Worm (Caenorhabditis elegans) whole organism, midembryonic: ENCODE data around the gene snrp-40.1.

ENCODE experiments used
- T22C8.4 ChIP-seq: fragments of 200-800 bp; sonication (Bioruptor generic); IDR thresholded peaks from 2 replicates; pipeline ENCODE4 v1.3.6; 2022; ENCODE audit warnings: missing genetic modification characterization, missing compliant biosample characterization
- cog-1 ChIP-seq: sonication (generic microtip); optimal IDR thresholded peaks from 2 replicates; lab custom pipeline; 2016; ENCODE audit warnings: missing genetic modification characterization, missing compliant biosample characterization
- flt-1 ChIP-seq: fragments of 200-800 bp; sonication (Bioruptor generic); IDR thresholded peaks from 2 replicates; pipeline ENCODE4 v1.3.6; 2022; ENCODE audit warnings: missing genetic modification characterization, missing compliant biosample characterization
- klf-2 ChIP-seq: fragments of 200-800 bp; sonication (Bioruptor generic); conservative IDR thresholded peaks from 2 replicates; pipeline ENCODE4 v1.3.6; 2022; ENCODE audit warnings: missing genetic modification reagents, missing genetic modification characterization, missing compliant biosample characterization
- med-1 ChIP-seq: sonication (generic microtip); optimal IDR thresholded peaks from 2 replicates; lab custom pipeline; 2017; ENCODE audit warnings: missing genetic modification characterization, mild to moderate bottlenecking, missing compliant biosample characterization, antibody characterized with exemption, missing genetic modification reagents; ENCODE audit not compliant: insufficient read depth
- ref-1 ChIP-seq: fragments of 200-800 bp; sonication (Bioruptor generic); conservative IDR thresholded peaks from 2 replicates; pipeline ENCODE4 v1.3.6; 2022; ENCODE audit warnings: missing genetic modification reagents, missing genetic modification characterization, missing compliant biosample characterization
- tab-1 ChIP-seq: fragments of 200-800 bp; sonication (Bioruptor generic); IDR thresholded peaks from 2 replicates; pipeline ENCODE4 v1.3.6; 2022; ENCODE audit warnings: missing genetic modification characterization, missing compliant biosample characterization
- ztf-23 ChIP-seq: fragments of 200-800 bp; sonication (Bioruptor generic); IDR thresholded peaks from 2 replicates; pipeline ENCODE4 v1.3.6; 2022; ENCODE audit warnings: missing genetic modification reagents, missing genetic modification characterization, missing compliant biosample characterization
- ztf-29 ChIP-seq: fragments of 200-800 bp; sonication (Bioruptor generic); IDR thresholded peaks from 2 replicates; pipeline ENCODE4 v1.3.6; 2022; ENCODE audit warnings: missing genetic modification reagents, missing genetic modification characterization, missing compliant biosample characterization

Gene snrp-40.1

DNA sequence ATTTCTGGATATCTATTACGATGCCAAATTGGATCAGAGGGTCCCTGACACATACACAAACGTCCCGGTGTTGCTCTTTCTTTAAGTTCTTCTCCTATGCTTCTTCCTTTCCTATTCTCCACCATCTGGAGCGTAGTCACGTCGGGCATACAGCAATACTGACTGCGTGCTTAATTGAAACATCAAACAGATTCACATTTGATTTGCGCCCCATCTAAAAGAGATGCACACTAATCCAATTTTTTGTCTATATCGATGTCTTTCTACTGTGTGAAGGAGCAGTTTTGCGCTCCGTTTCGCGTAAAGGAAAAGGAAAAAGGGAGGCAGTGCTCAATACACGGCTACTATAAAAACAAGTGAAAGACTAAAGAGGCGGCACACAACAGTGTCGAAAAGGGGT is 29.1 kb upstream of the snrp-40.1 start:
- no peak for TF ChIP-seq med-1
- no peak for TF ChIP-seq cog-1 (tag; lab: Kevin White, UChicago)
- no peak for TF ChIP-seq klf-2 (GFP tag; lab: Robert Waterston, UW)
- TF ChIP-seq flt-1 (GFP tag; lab: Robert Waterston, UW) = no peak
- TF ChIP-seq ztf-23 = no peak
- TF ChIP-seq T22C8.4 = no peak
- TF ChIP-seq ref-1 (GFP tag; lab: Robert Waterston, UW) = no peak
- no peak for TF ChIP-seq ztf-29 (GFP tag; lab: Robert Waterston, UW)
- TF ChIP-seq tab-1 (GFP tag; lab: Robert Waterston, UW) = no peak

DNA sequence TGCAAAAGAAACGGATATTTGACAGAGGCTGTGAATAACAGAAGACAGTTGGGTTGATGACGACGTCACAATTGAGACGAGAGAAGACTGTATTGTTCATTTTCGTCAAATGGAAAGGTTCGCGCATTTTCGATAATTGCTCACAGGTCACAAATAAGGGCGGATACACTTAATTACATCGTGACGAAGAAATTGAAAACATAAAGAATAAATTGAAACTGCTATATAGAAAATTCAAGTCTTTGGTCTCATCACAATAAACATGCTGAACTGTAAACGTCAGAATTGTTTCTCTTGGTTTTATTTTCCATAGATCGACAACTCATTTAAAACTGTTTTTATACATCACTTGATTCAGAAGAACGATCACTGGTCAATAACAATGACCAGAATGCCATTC is 27.2 kb upstream of the snrp-40.1 start, which contains the start of gene ZK455.5:
ZK455.5 (minus strand) TSS at position 101 of the 400 bp plus-strand sequence.
- no peak for TF ChIP-seq cog-1 (tag; lab: Kevin White, UChicago)

- TF ChIP-seq cog-1 (tag; lab: Kevin White, UChicago) = no peak
- TF ChIP-seq ref-1 (GFP tag; lab: Robert Waterston, UW) = no peak
- TF ChIP-seq flt-1 (GFP tag; lab: Robert Waterston, UW) = no peak
- no peak for TF ChIP-seq T22C8.4
- TF ChIP-seq med-1 = no peak
Measured at ce11 chrX:11324240-11324639, 24.7 kb upstream of the snrp-40.1 start, which contains the start of gene asm-2. Gene asm-2, minus strand, starts transcription at chrX:11324251.

- no peak for TF ChIP-seq ref-1 (GFP tag; lab: Robert Waterston, UW)
- TF ChIP-seq ztf-29 (GFP tag; lab: Robert Waterston, UW) = no peak
- TF ChIP-seq ztf-23 = no peak
- no peak for TF ChIP-seq tab-1 (GFP tag; lab: Robert Waterston, UW)
- TF ChIP-seq med-1 = no peak
- no peak for TF ChIP-seq cog-1 (tag; lab: Kevin White, UChicago)
- TF ChIP-seq flt-1 (GFP tag; lab: Robert Waterston, UW) = no peak
- no peak for TF ChIP-seq klf-2 (GFP tag; lab: Robert Waterston, UW)
- TF ChIP-seq T22C8.4 = no peak
Measured at ce11 chrX:11323225-11323624, 23.6 kb upstream of the snrp-40.1 start.

DNA sequence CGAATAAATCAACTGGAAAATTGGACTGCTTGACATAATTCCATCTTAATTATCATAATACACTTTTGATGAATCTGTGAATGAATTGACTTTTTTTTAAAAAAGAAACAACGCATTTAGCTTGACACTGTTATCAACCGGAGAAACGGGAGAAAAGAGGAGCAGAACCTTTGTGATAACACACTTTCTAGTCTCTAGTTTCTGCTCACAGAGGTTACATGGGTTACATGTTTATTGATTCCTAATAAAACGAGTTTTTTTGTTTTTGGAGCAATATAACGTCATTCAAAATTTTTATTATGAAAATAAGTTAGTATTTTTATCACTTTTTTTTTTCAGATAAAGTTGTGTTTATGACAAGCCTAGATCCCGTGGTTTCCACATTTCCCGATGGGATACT is 18.4 kb upstream of the snrp-40.1 start, which contains the start of gene hizr-1:
hizr-1 (plus strand) TSS at position 340 of the 400 bp plus-strand sequence.
- TF ChIP-seq med-1 (no peak), flt-1 (GFP tag; lab: Robert Waterston, UW) (no peak), cog-1 (tag; lab: Kevin White, UChicago) (no peak), klf-2 (GFP tag; lab: Robert Waterston, UW) (no peak), tab-1 (GFP tag; lab: Robert Waterston, UW) (no peak)

DNA sequence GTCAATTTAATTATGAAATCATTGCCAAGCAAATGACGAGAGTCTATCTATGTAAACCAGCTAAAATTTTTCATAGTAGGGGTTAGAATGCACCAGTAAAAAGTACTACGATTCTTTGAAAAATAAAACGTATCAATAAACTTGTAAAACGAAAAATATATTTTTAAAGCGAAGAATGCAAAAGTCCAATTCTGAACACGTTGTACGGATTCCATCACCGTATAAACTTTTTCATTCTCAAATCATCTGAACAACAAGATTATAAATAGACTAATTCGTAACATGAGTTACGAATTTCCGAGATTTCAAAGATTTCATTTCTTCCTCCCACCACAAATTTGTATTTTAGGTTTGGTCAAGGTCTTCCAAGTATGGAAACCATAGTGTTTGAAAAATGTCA is 17.2 kb upstream of the snrp-40.1 start, which contains the start of gene nlp-57:
nlp-57 (plus strand) TSS at position 301 of the 400 bp plus-strand sequence.
- TF ChIP-seq ztf-23 = no peak
- no peak for TF ChIP-seq ref-1 (GFP tag; lab: Robert Waterston, UW)
- TF ChIP-seq cog-1 (tag; lab: Kevin White, UChicago) = no peak
- TF ChIP-seq ztf-29 (GFP tag; lab: Robert Waterston, UW) = no peak
- no peak for TF ChIP-seq klf-2 (GFP tag; lab: Robert Waterston, UW)
- TF ChIP-seq T22C8.4 = no peak
- TF ChIP-seq tab-1 (GFP tag; lab: Robert Waterston, UW) = no peak

DNA sequence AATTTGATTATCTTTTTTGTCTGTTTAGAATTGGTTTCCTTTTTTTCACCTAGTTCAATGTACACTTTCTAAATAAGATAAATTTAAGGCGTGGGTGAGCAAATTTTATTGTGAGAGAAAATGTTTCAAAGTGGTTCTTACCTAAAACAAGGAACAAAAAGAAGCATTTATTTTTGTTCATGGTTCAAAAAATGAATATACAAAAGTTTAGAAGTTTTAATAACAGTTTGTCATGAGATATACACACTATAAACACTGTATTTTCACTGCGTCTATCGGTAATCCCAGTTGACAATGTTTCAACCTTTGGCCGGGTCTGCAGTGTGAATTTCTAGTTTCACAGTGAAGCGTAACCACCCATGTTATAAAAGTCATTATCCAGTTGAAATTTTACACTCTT is 15.8 kb upstream of the snrp-40.1 start, which contains the start of gene F08G12.11:
F08G12.11 (minus strand) TSS at position 181 of the 400 bp plus-strand sequence.
- TF ChIP-seq tab-1 (GFP tag; lab: Robert Waterston, UW) (no peak), flt-1 (GFP tag; lab: Robert Waterston, UW) (no peak), ref-1 (GFP tag; lab: Robert Waterston, UW) (no peak), ztf-29 (GFP tag; lab: Robert Waterston, UW) (no peak), klf-2 (GFP tag; lab: Robert Waterston, UW) (no peak), med-1 (no peak), cog-1 (tag; lab: Kevin White, UChicago) (no peak), T22C8.4 (no peak)

DNA sequence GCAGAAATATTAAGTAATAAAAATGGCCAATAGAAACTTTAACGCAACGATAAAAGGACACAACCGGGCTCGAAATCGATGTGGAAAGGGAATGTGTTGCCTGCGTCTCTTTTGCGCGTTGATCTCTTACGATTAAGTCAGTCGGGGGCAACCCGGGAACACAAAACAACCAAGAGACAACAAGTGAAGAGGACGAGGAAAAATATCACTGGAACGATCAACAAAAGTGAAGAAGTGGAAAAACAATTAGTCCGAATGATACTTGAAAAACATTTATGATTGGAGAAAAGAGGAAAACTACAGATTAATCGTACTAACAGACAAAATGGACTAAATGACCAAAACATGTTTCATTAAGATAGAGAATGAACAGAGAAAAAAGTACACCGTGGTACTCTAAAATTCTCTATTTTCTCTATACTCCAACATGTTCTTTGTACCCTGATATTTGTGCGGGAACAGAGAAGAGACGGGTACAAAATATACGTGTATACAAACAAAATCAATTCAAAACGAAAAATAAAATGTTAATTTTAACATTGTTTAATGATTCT is 10.8 kb upstream of the snrp-40.1 start, which contains the start of gene F08G12.5:
F08G12.5 (minus strand) TSS at position 1 of the 554 bp plus-strand sequence.
- TF ChIP-seq tab-1 (GFP tag; lab: Robert Waterston, UW) = no peak
- TF ChIP-seq klf-2 (GFP tag; lab: Robert Waterston, UW) = no peak
- no peak for TF ChIP-seq cog-1 (tag; lab: Kevin White, UChicago)
- no peak for TF ChIP-seq T22C8.4
- TF ChIP-seq ref-1 (GFP tag; lab: Robert Waterston, UW) = no peak
- no peak for TF ChIP-seq ztf-23
- no peak for TF ChIP-seq flt-1 (GFP tag; lab: Robert Waterston, UW)
- no peak for TF ChIP-seq med-1
- no peak for TF ChIP-seq ztf-29 (GFP tag; lab: Robert Waterston, UW)

ce11 chrX:11307056-11307455 is 7.5 kb upstream of the snrp-40.1 start, which contains the start of gene vhl-1:
Gene vhl-1, plus strand, starts transcription at chrX:11307356.
- TF ChIP-seq cog-1 (tag; lab: Kevin White, UChicago) (no peak), ztf-23 (no peak), klf-2 (GFP tag; lab: Robert Waterston, UW) (no peak), T22C8.4 (no peak), tab-1 (GFP tag; lab: Robert Waterston, UW) (no peak), ref-1 (GFP tag; lab: Robert Waterston, UW) (no peak), med-1 (no peak), flt-1 (GFP tag; lab: Robert Waterston, UW) (no peak), ztf-29 (GFP tag; lab: Robert Waterston, UW) (no peak)

ce11 chrX:11305773-11306172 is 6.2 kb upstream of the snrp-40.1 start, which contains the start of gene F08G12.1:
Gene F08G12.1, minus strand, starts transcription at chrX:11305873.
- TF ChIP-seq klf-2 (GFP tag; lab: Robert Waterston, UW) = no peak
- TF ChIP-seq T22C8.4 = no peak
- no peak for TF ChIP-seq ztf-29 (GFP tag; lab: Robert Waterston, UW)
- no peak for TF ChIP-seq med-1
- TF ChIP-seq tab-1 (GFP tag; lab: Robert Waterston, UW) = no peak
- TF ChIP-seq flt-1 (GFP tag; lab: Robert Waterston, UW) = no peak
- no peak for TF ChIP-seq ztf-23
- no peak for TF ChIP-seq ref-1 (GFP tag; lab: Robert Waterston, UW)
- TF ChIP-seq cog-1 (tag; lab: Kevin White, UChicago) = no peak
